Fruit fly (Drosophila melanogaster): Measurements from ENCODE around the gene r.

Gene r

DNA sequence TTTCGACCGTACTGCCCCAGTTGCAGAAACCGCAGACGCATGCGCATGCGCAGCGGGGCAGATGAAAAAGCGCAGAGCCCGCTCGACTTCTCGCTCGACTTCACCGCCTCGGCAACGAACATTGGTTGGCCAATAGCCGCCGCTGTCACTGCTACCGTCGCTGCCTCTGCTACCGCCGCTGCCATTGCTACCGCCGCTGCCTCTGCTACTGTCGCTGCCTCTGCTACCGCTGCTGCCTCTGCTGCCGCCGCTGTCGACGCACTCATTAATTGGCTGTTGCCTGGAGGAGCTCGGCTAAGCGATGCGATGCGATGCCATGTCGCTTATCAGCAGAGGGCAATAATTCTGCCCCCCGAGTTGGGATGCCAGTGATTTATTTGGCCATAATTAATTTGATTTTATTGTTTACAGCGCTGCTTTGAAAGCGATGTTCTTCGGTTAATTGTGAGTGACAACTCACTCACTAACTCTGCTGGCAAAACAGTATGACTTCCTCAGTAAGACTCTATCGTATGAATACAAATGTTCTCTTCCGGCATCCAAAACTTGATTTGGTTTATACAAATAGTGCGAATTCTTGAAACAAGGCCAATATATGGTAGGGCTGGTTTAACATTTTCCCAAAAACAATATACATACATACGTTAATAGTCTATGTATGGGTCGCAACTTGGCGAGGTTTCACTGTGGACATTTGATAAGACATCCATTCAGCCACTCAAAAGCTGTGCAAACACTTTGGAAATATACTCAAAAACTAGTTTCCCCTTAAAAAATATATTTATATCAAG lies 15.7 kb downstream of the r start (continued):
- TF ChIP-seq exex (tag; optimal IDR thresholded peaks at IDR 0.05) (no peak), Lpt (GFP tag; optimal IDR thresholded peaks at IDR 0.05) (no peak), CG5180 (GFP tag; optimal IDR thresholded peaks at IDR 0.05) (no peak), vvl (GFP tag; IDR thresholded peaks at IDR 0.05) (no peak), zfh1 (GFP tag; IDR thresholded peaks at IDR 0.05) (no peak), toy (GFP tag; IDR thresholded peaks at IDR 0.05) (no peak), dmrt99B (tag; optimal IDR thresholded peaks at IDR 0.05) (peak; percentile 30), ap (GFP tag; IDR thresholded peaks at IDR 0.05) (no peak), fd102C (GFP tag; optimal IDR thresholded peaks at IDR 0.05) (no peak), dmrt11E (tag; optimal IDR thresholded peaks at IDR 0.05) (no peak), Atf6 (GFP tag; IDR thresholded peaks at IDR 0.05) (peak; percentile 23; the same call in 1 of the 2 replicates), Med (GFP tag) (peak; percentile 87), az2 (GFP tag; optimal IDR thresholded peaks at IDR 0.05) (peak; percentile 4), Hr78 (GFP tag; optimal IDR thresholded peaks at IDR 0.05) (no peak), CG15269 (tag; optimal IDR thresholded peaks at IDR 0.05) (peak; percentile 55), Mrtf (GFP tag; IDR thresholded peaks at IDR 0.05) (no peak), CG12942 (GFP tag; optimal IDR thresholded peaks at IDR 0.05) (no peak), H2.0 (GFP tag; IDR thresholded peaks at IDR 0.05) (no peak), amos (GFP tag; IDR thresholded peaks at IDR 0.05; ENCODE audit: partially characterized antibody) (no peak), CG4854 (GFP tag; optimal IDR thresholded peaks at IDR 0.05) (no peak), D19B (GFP tag; optimal IDR thresholded peaks at IDR 0.05) (no peak), yki (optimal IDR thresholded peaks at IDR 0.05) (no peak), lilli (GFP tag; optimal IDR thresholded peaks at IDR 0.05) (no peak), grn (GFP tag; optimal IDR thresholded peaks at IDR 0.05) (no peak), disco-r (GFP tag; optimal IDR thresholded peaks at IDR 0.05) (no peak), CG18476 (GFP tag; optimal IDR thresholded peaks at IDR 0.05) (no peak), bsh (GFP tag; optimal IDR thresholded peaks at IDR 0.05) (peak in 1 of 2 experiments; percentile 20), caup (GFP tag; optimal IDR thresholded peaks at IDR 0.05; ENCODE audit: severe bottlenecking) (no peak), dimm (GFP tag; IDR thresholded peaks at IDR 0.05) (no peak), H15 (GFP tag; IDR thresholded peaks at IDR 0.05) (no peak), CG12744 (GFP tag; optimal IDR thresholded peaks at IDR 0.05) (no peak), wor (GFP tag; IDR thresholded peaks at IDR 0.05) (no peak), hbn (GFP tag; IDR thresholded peaks at IDR 0.05; ENCODE audit: partially characterized antibody) (no peak), chinmo (GFP tag; IDR thresholded peaks at IDR 0.05; ENCODE audit: partially characterized antibody) (0 out of 4 replicates have a peak, but pooled peaks have one; percentile 45), CG31441 (GFP tag; IDR thresholded peaks at IDR 0.05) (peak; percentile 18; the same call in 1 of the 2 replicates), lov (optimal IDR thresholded peaks at IDR 0.05) (no peak), lov (GFP tag; IDR thresholded peaks at IDR 0.05) (no peak), CG4404 (GFP tag; IDR thresholded peaks at IDR 0.05) (no peak), Tbp (GFP tag; optimal IDR thresholded peaks at IDR 0.05) (no peak), Sox102F (GFP tag; optimal IDR thresholded peaks at IDR 0.05) (peak; percentile 47), CG12769 (tag; optimal IDR thresholded peaks at IDR 0.05) (peak; percentile 65), CG1024 (GFP tag; IDR thresholded peaks at IDR 0.05) (no peak), org-1 (GFP tag; optimal IDR thresholded peaks at IDR 0.05) (no peak), CG3726 (GFP tag; IDR thresholded peaks at IDR 0.05) (no peak), Drgx (GFP tag; IDR thresholded peaks at IDR 0.05) (no peak), CG2712 (tag; optimal IDR thresholded peaks at IDR 0.05) (peak; percentile 3), Kr (GFP tag; optimal IDR thresholded peaks at IDR 0.05) (no peak), CG9437 (GFP tag; optimal IDR thresholded peaks at IDR 0.05) (no peak), CG6272 (GFP tag; IDR thresholded peaks at IDR 0.05) (no peak), CG9609 (GFP tag; optimal IDR thresholded peaks at IDR 0.05) (no peak), dan (GFP tag; IDR thresholded peaks at IDR 0.05) (no peak)
